Worm (Caenorhabditis elegans): ENCODE measurements around the gene srsx-24.

- no peak for TF ChIP-seq mep-1 (tag; optimal IDR thresholded peaks at IDR 0.05)
- TF ChIP-seq unc-39 (tag; optimal IDR thresholded peaks at IDR 0.05): no peak
- TF ChIP-seq spr-3 (GFP tag; optimal IDR thresholded peaks at IDR 0.05): no peak
- TF ChIP-seq aly-2 (tag; optimal IDR thresholded peaks at IDR 0.05): no peak
These were observed 35.6 kb upstream of the srsx-24 start, which contains the start of gene F18E3.12 for ce11 chrV:7414909-7415308.

Measured in whole organism, L4 larva.